Worm (Caenorhabditis elegans) whole organism, L4 larva: ENCODE measurements around the gene aak-2.

Source experiments
- D1046.2 ChIP-seq: fragments of 200-800 bp; sonication (Bioruptor generic); IDR thresholded peaks from 2 replicates; pipeline ENCODE4 v1.3.6; 2022; ENCODE audit warnings: missing genetic modification characterization, missing compliant biosample characterization
- R02D3.7 ChIP-seq: fragments of 150-350 bp; sonication (generic microtip); optimal IDR thresholded peaks from 3 replicates; lab custom pipeline; 2014; ENCODE audit warnings: missing biosample characterization, missing genetic modification characterization
- ama-1 ChIP-seq: fragments of 150-350 bp; optimal IDR thresholded peaks from 2 replicates; lab custom pipeline; 2014; ENCODE audit warnings: inconsistent platforms, mixed read lengths
- cey-2 ChIP-seq: sonication (generic microtip); optimal IDR thresholded peaks from 3 replicates; lab custom pipeline; 2017; ENCODE audit warnings: missing genetic modification characterization, mild to moderate bottlenecking, missing compliant biosample characterization, antibody characterized with exemption, borderline replicate concordance; ENCODE audit not compliant: insufficient read depth
- ctbp-1 ChIP-seq: fragments of 200-800 bp; sonication (Bioruptor generic); IDR thresholded peaks from 2 replicates; pipeline ENCODE4 v1.3.6; 2022; ENCODE audit warnings: missing genetic modification reagents, missing genetic modification characterization, missing compliant biosample characterization
- lin-15B ChIP-seq: fragments of 150-350 bp; sonication (generic microtip); optimal IDR thresholded peaks from 3 replicates; lab custom pipeline; 2014; ENCODE audit warnings: missing biosample characterization, missing genetic modification characterization
- mdl-1 ChIP-seq, 2 experiments: fragments of 150-350 bp in 1 of 2; sonication (generic microtip) in 1 of 2; optimal IDR thresholded peaks; 2 replicates each; lab custom pipeline; 2014 to 2017; ENCODE audit warnings: missing biosample characterization in 2 of 2, missing genetic modification characterization in 2 of 2
- nhr-11 ChIP-seq: fragments of 150-350 bp; optimal IDR thresholded peaks from 2 replicates; lab custom pipeline; 2014; ENCODE audit warnings: missing biosample characterization, missing genetic modification characterization
- nhr-28 ChIP-seq: fragments of 150-350 bp; optimal IDR thresholded peaks from 2 replicates; lab custom pipeline; 2014; ENCODE audit warnings: missing biosample characterization, missing genetic modification characterization
- skn-1 ChIP-seq: fragments of 150-350 bp; optimal IDR thresholded peaks from 2 replicates; lab custom pipeline; 2014; ENCODE audit warnings: missing biosample characterization, missing genetic modification characterization
- vab-7 ChIP-seq: fragments of 200-800 bp; sonication (Bioruptor generic); IDR thresholded peaks from 2 replicates; pipeline ENCODE4 v1.3.6; 2022; ENCODE audit warnings: missing genetic modification reagents, missing genetic modification characterization, missing compliant biosample characterization

DNA sequence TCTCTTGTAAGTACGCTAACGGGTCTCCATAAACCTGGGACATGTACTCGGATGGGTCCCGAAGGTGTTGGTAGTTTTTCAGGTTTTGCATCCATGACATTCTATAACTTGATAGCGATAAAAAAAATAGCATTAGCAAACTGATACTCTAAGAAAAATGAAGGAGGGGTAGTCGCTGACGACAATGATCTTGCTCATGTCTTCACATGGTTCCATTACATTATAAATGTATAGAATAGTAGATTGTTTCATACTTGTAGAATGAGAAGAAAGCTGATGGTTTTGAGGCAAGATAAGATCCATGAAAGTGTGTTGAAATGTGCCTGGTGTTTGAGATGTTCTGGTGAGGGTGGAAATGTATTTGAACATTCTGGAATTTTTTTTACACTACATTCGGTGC lies 11.1 kb downstream of the aak-2 start, which contains the start of gene mec-4:
- TF ChIP-seq lin-15B (tag; lab: Kevin White, UChicago) (no peak), skn-1 (tag; lab: Kevin White, UChicago) (no peak), nhr-11 (tag; lab: Kevin White, UChicago) (no peak), D1046.2 (GFP tag; lab: Robert Waterston, UW) (no peak), ctbp-1 (GFP tag; lab: Robert Waterston, UW) (no peak), R02D3.7 (no peak), ama-1 (lab: Kevin White, UChicago) (no peak), vab-7 (GFP tag; lab: Robert Waterston, UW) (no peak), nhr-28 (tag; lab: Kevin White, UChicago) (no peak), mdl-1 (tag; optimal IDR thresholded peaks at IDR 0.05; lab: Kevin White, UChicago) (no peak), cey-2 (tag; lab: Kevin White, UChicago) (no peak)
